Fruit fly (Drosophila melanogaster): Measurements from ENCODE around the gene ImpL2.
A peak's percentile ranks its signal among the peaks of the same experiment; 100 is the strongest.

ImpL2 gene

dm6 chr3L:4254301-4254834 lies 18.4 kb upstream of the ImpL2 start, which contains the start of the genes ago and CG1265 (continued):
- no peak for TF ChIP-seq inv (GFP tag; IDR thresholded peaks at IDR 0.05; ENCODE audit: partially characterized antibody)
- peak; percentile 66 for TF ChIP-seq E2f2 (GFP tag; IDR thresholded peaks at IDR 0.05)
- TF ChIP-seq ac (GFP tag; optimal IDR thresholded peaks at IDR 0.05), result no peak
- peak; percentile 71 for TF ChIP-seq Ets97D (GFP tag; optimal IDR thresholded peaks at IDR 0.05)
- TF ChIP-seq CG2116 (GFP tag; optimal IDR thresholded peaks at IDR 0.05), result peak; percentile 6
- TF ChIP-seq cad (GFP tag; optimal IDR thresholded peaks at IDR 0.05), result no peak
- TF ChIP-seq phol (tag; optimal IDR thresholded peaks at IDR 0.05), result peak; percentile 51
- peak; percentile 55 for TF ChIP-seq Dp (GFP tag; optimal IDR thresholded peaks at IDR 0.05)
- no peak for TF ChIP-seq sima (GFP tag; optimal IDR thresholded peaks at IDR 0.05)
- no peak for TF ChIP-seq TFAM (GFP tag; optimal IDR thresholded peaks at IDR 0.05)
- TF ChIP-seq Bteb2 (GFP tag; optimal IDR thresholded peaks at IDR 0.05), result no peak
- no peak for TF ChIP-seq fd64A (GFP tag; optimal IDR thresholded peaks at IDR 0.05)
- peak; percentile 37 for TF ChIP-seq Usf (GFP tag; optimal IDR thresholded peaks at IDR 0.05)
- TF ChIP-seq crol (GFP tag; IDR thresholded peaks at IDR 0.05), result no peak
- TF ChIP-seq CG10209 (GFP tag; optimal IDR thresholded peaks at IDR 0.05), result peak; percentile 57
- TF ChIP-seq stwl (tag; optimal IDR thresholded peaks at IDR 0.05), result peak; percentile 33
- no peak for TF ChIP-seq CG10274 (GFP tag; optimal IDR thresholded peaks at IDR 0.05)
- TF ChIP-seq gcm (GFP tag; optimal IDR thresholded peaks at IDR 0.05), result no peak
- no peak for TF ChIP-seq aop (GFP tag; IDR thresholded peaks at IDR 0.05)
- no peak for TF ChIP-seq CG8944 (GFP tag; optimal IDR thresholded peaks at IDR 0.05)
- no peak for TF ChIP-seq zfh1 (GFP tag; IDR thresholded peaks at IDR 0.05)
- TF ChIP-seq jigr1 (GFP tag; IDR thresholded peaks at IDR 0.05), result no peak
- peak; percentile 75 for TF ChIP-seq CG4328 (GFP tag; optimal IDR thresholded peaks at IDR 0.05)
- no peak for TF ChIP-seq lov (optimal IDR thresholded peaks at IDR 0.05)
- TF ChIP-seq lov (GFP tag; IDR thresholded peaks at IDR 0.05), result no peak
- TF ChIP-seq trem (tag; optimal IDR thresholded peaks at IDR 0.05), result peak; percentile 36
- no peak for TF ChIP-seq fd102C (GFP tag; optimal IDR thresholded peaks at IDR 0.05)
- no peak for TF ChIP-seq CG6254 (GFP tag; optimal IDR thresholded peaks at IDR 0.05)
- no peak for TF ChIP-seq slp2 (GFP tag; optimal IDR thresholded peaks at IDR 0.05)
- TF ChIP-seq Mrtf (GFP tag; IDR thresholded peaks at IDR 0.05), result no peak
- TF ChIP-seq Mad (GFP tag; optimal IDR thresholded peaks at IDR 0.05), result peak; percentile 10
- TF ChIP-seq vvl (GFP tag; IDR thresholded peaks at IDR 0.05), result peak; percentile 34; the same call in 1 of the 2 replicates
- peak; percentile 42 for TF ChIP-seq sisA (GFP tag; IDR thresholded peaks at IDR 0.05)
- no peak for TF ChIP-seq sim (GFP tag; IDR thresholded peaks at IDR 0.05)
- no peak for TF ChIP-seq pho (GFP tag; optimal IDR thresholded peaks at IDR 0.05)
- TF ChIP-seq Bdp1 (GFP tag; optimal IDR thresholded peaks at IDR 0.05), result no peak
- TF ChIP-seq pita (GFP tag; optimal IDR thresholded peaks at IDR 0.05), result no peak
- TF ChIP-seq CG2202 (tag; optimal IDR thresholded peaks at IDR 0.05), result no peak
- TF ChIP-seq CG15514 (GFP tag; optimal IDR thresholded peaks at IDR 0.05), result no peak
- peak; percentile 27 for TF ChIP-seq H2.0 (GFP tag; IDR thresholded peaks at IDR 0.05)
- peak; percentile 52 for TF ChIP-seq CG17829 (tag; optimal IDR thresholded peaks at IDR 0.05)
- 0 out of 2 replicates have a peak, but pooled peaks have one; percentile 11 for TF ChIP-seq Oaz (GFP tag; IDR thresholded peaks at IDR 0.05)
- TF ChIP-seq CG4730 (GFP tag; IDR thresholded peaks at IDR 0.05), result no peak
- TF ChIP-seq ERR (GFP tag; optimal IDR thresholded peaks at IDR 0.05), result no peak
- no peak for TF ChIP-seq so (GFP tag; IDR thresholded peaks at IDR 0.05)
- peak; percentile 20; the same call in 1 of the 2 replicates for TF ChIP-seq stc (GFP tag; IDR thresholded peaks at IDR 0.05)
- no peak for TF ChIP-seq CG7745 (tag; optimal IDR thresholded peaks at IDR 0.05)
- no peak for TF ChIP-seq CG17612 (GFP tag; IDR thresholded peaks at IDR 0.05)
- TF ChIP-seq schlank (tag; optimal IDR thresholded peaks at IDR 0.05), result no peak
- no peak for TF ChIP-seq Kr (GFP tag; optimal IDR thresholded peaks at IDR 0.05)
- no peak for TF ChIP-seq danr (GFP tag; IDR thresholded peaks at IDR 0.05)
- peak; percentile 60 for TF ChIP-seq CG13775 (GFP tag; optimal IDR thresholded peaks at IDR 0.05)

Measured in whole organism, embryonic.